Fruit fly (Drosophila melanogaster) whole organism, embryonic: Measurements from ENCODE around the gene frj.

Source experiments
- Awh ChIP-seq: fragments of 200-800 bp; sonication (Bioruptor generic); IDR thresholded peaks from 2 replicates; pipeline ENCODE4, ENCODE4 v1.3.6; 2022; ENCODE audit warnings: missing biosample characterization, missing genetic modification characterization
- CG1024 ChIP-seq: fragments of 200-800 bp; sonication (Bioruptor generic); IDR thresholded peaks from 2 replicates; pipeline ENCODE4 v1.3.6; 2022; ENCODE audit warnings: missing biosample characterization, missing genetic modification characterization
- CG10321 ChIP-seq: fragments of 200-800 bp; sonication (Bioruptor generic); IDR thresholded peaks from 2 replicates; pipeline ENCODE4 v1.3.6; 2022; ENCODE audit warnings: missing biosample characterization, missing genetic modification characterization
- CG11723 ChIP-seq: fragments of 200-800 bp; sonication (Bioruptor generic); optimal IDR thresholded peaks from 2 replicates; lab custom pipeline; 2017; ENCODE audit warnings: missing biosample characterization, mild to moderate bottlenecking, missing genetic modification characterization
- CG12236 ChIP-seq: fragments of 200-800 bp; sonication (Bioruptor generic); optimal IDR thresholded peaks from 2 replicates; lab custom pipeline; 2016; ENCODE audit warnings: missing biosample characterization, missing genetic modification characterization
- CG13424 ChIP-seq: fragments of 200-800 bp; sonication (Bioruptor generic); optimal IDR thresholded peaks from 2 replicates; lab custom pipeline; 2019; ENCODE audit warnings: missing biosample characterization, mild to moderate bottlenecking, missing genetic modification characterization, moderate library complexity
- CG14050 ChIP-seq: fragments of 200-800 bp; sonication (Bioruptor generic); IDR thresholded peaks from 3 replicates; pipeline ENCODE4 v1.3.6; 2022; ENCODE audit warnings: missing biosample characterization, missing genetic modification characterization
- CG17186 ChIP-seq: fragments of 200-800 bp; sonication (Bioruptor generic); optimal IDR thresholded peaks from 3 replicates; lab custom pipeline; 2017; ENCODE audit warnings: missing biosample characterization, missing genetic modification reagents, missing genetic modification characterization
- CG17912 ChIP-seq: fragments of 200-800 bp; sonication (Bioruptor generic); optimal IDR thresholded peaks from 2 replicates; lab custom pipeline; 2018; ENCODE audit warnings: missing biosample characterization, mild to moderate bottlenecking, missing genetic modification characterization
- CG18764 ChIP-seq: fragments of 200-800 bp; sonication (Bioruptor generic); optimal IDR thresholded peaks from 3 replicates; lab custom pipeline; 2016; ENCODE audit warnings: missing biosample characterization, missing genetic modification characterization
- CG4707 ChIP-seq: fragments of 200-800 bp; sonication (Bioruptor generic); optimal IDR thresholded peaks from 2 replicates; lab custom pipeline; 2018; ENCODE audit warnings: missing biosample characterization, mild to moderate bottlenecking, missing genetic modification characterization, moderate library complexity
- CG6813 ChIP-seq: fragments of 200-800 bp; sonication (Bioruptor generic); optimal IDR thresholded peaks from 2 replicates; lab custom pipeline; 2017; ENCODE audit warnings: missing biosample characterization, missing genetic modification characterization, mild to moderate bottlenecking, moderate library complexity, missing genetic modification reagents
- CG7556 ChIP-seq: fragments of 200-800 bp; sonication (Bioruptor generic); optimal IDR thresholded peaks from 2 replicates; lab custom pipeline; 2017; ENCODE audit warnings: missing biosample characterization, mild to moderate bottlenecking, missing genetic modification characterization
- CG7745 ChIP-seq: fragments of 200-800 bp; sonication (Bioruptor generic); optimal IDR thresholded peaks from 2 replicates; lab custom pipeline; 2018; ENCODE audit warnings: missing biosample characterization, mild to moderate bottlenecking, missing genetic modification characterization, moderate library complexity
- CG8281 ChIP-seq: fragments of 200-800 bp; sonication (Bioruptor generic); optimal IDR thresholded peaks from 2 replicates; lab custom pipeline; 2018; ENCODE audit warnings: missing biosample characterization, mild to moderate bottlenecking, missing genetic modification characterization, moderate library complexity
- Camta ChIP-seq: fragments of 200-800 bp; sonication (Bioruptor generic); optimal IDR thresholded peaks from 2 replicates; lab custom pipeline; 2016; ENCODE audit warnings: missing biosample characterization, missing genetic modification characterization
- Dfd ChIP-seq, 2 experiments: fragments of >200 bp; optimal IDR thresholded peaks; 2 replicates each; lab custom pipeline; 2017; ENCODE audit warnings: missing biosample characterization in 2 of 2, missing genetic modification characterization in 2 of 2
- Doc2 ChIP-seq: fragments of 200-800 bp; sonication (Bioruptor generic); IDR thresholded peaks from 2 replicates; pipeline ENCODE4 v1.3.6; 2022; ENCODE audit warnings: missing biosample characterization, missing genetic modification characterization
- HLHmδ ChIP-seq: fragments of 200-800 bp; sonication (Bioruptor generic); optimal IDR thresholded peaks from 2 replicates; lab custom pipeline; 2018; ENCODE audit warnings: missing biosample characterization, mild to moderate bottlenecking, missing genetic modification characterization, moderate library complexity
- Hr3 ChIP-seq: fragments of 200-800 bp; sonication (Bioruptor generic); optimal IDR thresholded peaks from 3 replicates; lab custom pipeline; 2016; ENCODE audit warnings: missing biosample characterization, missing genetic modification characterization
- MTF-1 ChIP-seq: fragments of 200-800 bp; sonication (Bioruptor generic); optimal IDR thresholded peaks from 2 replicates; lab custom pipeline; 2018; ENCODE audit warnings: missing biosample characterization, mild to moderate bottlenecking, missing genetic modification characterization, borderline replicate concordance
- Max ChIP-seq: fragments of 200-800 bp; sonication (Bioruptor generic); optimal IDR thresholded peaks from 2 replicates; lab custom pipeline; 2016; ENCODE audit warnings: missing biosample characterization, mild to moderate bottlenecking, missing genetic modification characterization
- Myb ChIP-seq: fragments of 200-800 bp; sonication (Bioruptor generic); optimal IDR thresholded peaks from 2 replicates; lab custom pipeline; 2016; ENCODE audit warnings: missing biosample characterization, missing genetic modification characterization
- NC2α ChIP-seq: fragments of 200-800 bp; sonication (Bioruptor generic); optimal IDR thresholded peaks from 2 replicates; lab custom pipeline; 2016; ENCODE audit warnings: missing biosample characterization, missing genetic modification characterization
- Pdp1 ChIP-seq, 2 experiments: fragments of 200-800 bp; sonication (Bioruptor generic); optimal IDR thresholded peaks; 3 replicates each; lab custom pipeline; 2016; ENCODE audit warnings: missing biosample characterization in 2 of 2, missing genetic modification characterization in 2 of 2, mild to moderate bottlenecking in 1 of 2, moderate library complexity in 1 of 2
- Taf1 ChIP-seq: fragments of 200-800 bp; sonication (Bioruptor generic); IDR thresholded peaks from 2 replicates; pipeline ENCODE4 v1.3.6; 2022; ENCODE audit warnings: missing biosample characterization, missing genetic modification characterization
- ab ChIP-seq: fragments of 200-800 bp; sonication (Bioruptor generic); optimal IDR thresholded peaks from 2 replicates; lab custom pipeline; 2016; ENCODE audit warnings: missing biosample characterization, missing genetic modification characterization
- ato ChIP-seq: fragments of 200-800 bp; sonication (Bioruptor generic); IDR thresholded peaks from 2 replicates; pipeline ENCODE4 v1.3.6; 2022; ENCODE audit warnings: missing biosample characterization, missing genetic modification characterization; ENCODE audit not compliant: partially characterized antibody
- bbx ChIP-seq: fragments of 200-800 bp; sonication (Bioruptor generic); IDR thresholded peaks from 2 replicates; pipeline ENCODE4 v1.3.6; 2022; ENCODE audit warnings: missing biosample characterization, missing genetic modification characterization; ENCODE audit not compliant: partially characterized antibody
- br ChIP-seq: fragments of >200 bp; optimal IDR thresholded peaks from 2 replicates; lab custom pipeline; 2017
- chinmo ChIP-seq: fragments of 200-800 bp; sonication (Bioruptor generic); IDR thresholded peaks from 4 replicates; pipeline ENCODE4 v1.3.6; 2022; ENCODE audit warnings: missing biosample characterization, missing genetic modification characterization; ENCODE audit not compliant: partially characterized antibody
- ci ChIP-seq: fragments of 200-800 bp; sonication (Bioruptor generic); IDR thresholded peaks from 3 replicates; pipeline ENCODE4 v1.3.6; 2022; ENCODE audit warnings: missing biosample characterization, missing genetic modification characterization
- corto ChIP-seq: fragments of 200-800 bp; sonication (Bioruptor generic); optimal IDR thresholded peaks from 2 replicates; lab custom pipeline; 2016; ENCODE audit warnings: missing biosample characterization, mild to moderate bottlenecking, missing genetic modification characterization, moderate library complexity
- ewg ChIP-seq: fragments of 200-800 bp; sonication (Bioruptor generic); optimal IDR thresholded peaks from 3 replicates; lab custom pipeline; 2017; ENCODE audit warnings: mild to moderate bottlenecking, missing biosample characterization, missing genetic modification reagents, missing genetic modification characterization
- exex ChIP-seq: fragments of 200-800 bp; sonication (Bioruptor generic); optimal IDR thresholded peaks from 4 replicates; lab custom pipeline; 2018; ENCODE audit warnings: missing biosample characterization, mild to moderate bottlenecking, missing genetic modification characterization, moderate library complexity
- fd3F ChIP-seq: fragments of 200-800 bp; sonication (Bioruptor generic); optimal IDR thresholded peaks from 2 replicates; lab custom pipeline; 2018; ENCODE audit warnings: missing biosample characterization, mild to moderate bottlenecking, missing genetic modification characterization, moderate library complexity
- fru ChIP-seq: fragments of >200 bp; optimal IDR thresholded peaks from 2 replicates; lab custom pipeline; 2017
- gce ChIP-seq: fragments of 200-800 bp; sonication (Bioruptor generic); IDR thresholded peaks from 3 replicates; pipeline ENCODE4 v1.3.6; 2022; ENCODE audit warnings: missing biosample characterization, missing genetic modification characterization
- hbn ChIP-seq: fragments of 200-800 bp; sonication (Bioruptor generic); IDR thresholded peaks from 2 replicates; pipeline ENCODE4 v1.3.6; 2022; ENCODE audit warnings: missing biosample characterization, missing genetic modification characterization; ENCODE audit not compliant: partially characterized antibody
- jing ChIP-seq: fragments of 200-800 bp; sonication (Bioruptor generic); optimal IDR thresholded peaks from 2 replicates; lab custom pipeline; 2018; ENCODE audit warnings: missing biosample characterization, mild to moderate bottlenecking, missing genetic modification characterization
- nau ChIP-seq: fragments of 200-800 bp; sonication (Bioruptor generic); optimal IDR thresholded peaks from 3 replicates; lab custom pipeline; 2017; ENCODE audit warnings: missing biosample characterization, mild to moderate bottlenecking, missing genetic modification characterization, missing genetic modification reagents
- otp ChIP-seq: fragments of 200-800 bp; sonication (Bioruptor generic); IDR thresholded peaks from 3 replicates; pipeline ENCODE4, ENCODE4 v1.3.6; 2022; ENCODE audit warnings: missing biosample characterization, missing genetic modification characterization
- prd ChIP-seq, 3 experiments: fragments of >200 bp in 2 of 3; fragments of 200-800 bp in 1 of 3; sonication (Bioruptor generic) in 1 of 3; optimal IDR thresholded peaks in 2 of 3; IDR thresholded peaks in 1 of 3; 2 replicates in 2 of 3; 3 replicates in 1 of 3; pipeline versions ENCODE4 v1.3.6 to Lab custom; 2017 to 2022; ENCODE audit warnings: missing biosample characterization in 1 of 3, missing genetic modification characterization in 1 of 3
- shn ChIP-seq: fragments of 200-800 bp; sonication (Bioruptor generic); optimal IDR thresholded peaks from 3 replicates; lab custom pipeline; 2016; ENCODE audit warnings: missing biosample characterization, missing genetic modification characterization
- sob ChIP-seq: fragments of 200-800 bp; sonication (Bioruptor generic); IDR thresholded peaks from 2 replicates; pipeline ENCODE4 v1.3.6; 2022; ENCODE audit warnings: missing biosample characterization, missing genetic modification characterization
- ssp ChIP-seq: fragments of 200-800 bp; sonication (Bioruptor generic); IDR thresholded peaks from 2 replicates; pipeline ENCODE4 v1.3.6; 2022; ENCODE audit warnings: missing biosample characterization, missing genetic modification characterization
- unpg ChIP-seq: fragments of 200-800 bp; sonication (Bioruptor generic); optimal IDR thresholded peaks from 3 replicates; lab custom pipeline; 2018; ENCODE audit warnings: missing biosample characterization, mild to moderate bottlenecking, missing genetic modification characterization, moderate library complexity
- zen ChIP-seq: fragments of 200-800 bp; sonication (Bioruptor generic); optimal IDR thresholded peaks from 3 replicates; lab custom pipeline; 2018; ENCODE audit warnings: missing biosample characterization, mild to moderate bottlenecking, missing genetic modification characterization, moderate library complexity
- zf30C ChIP-seq: fragments of 200-800 bp; sonication (Bioruptor generic); optimal IDR thresholded peaks from 3 replicates; lab custom pipeline; 2018; ENCODE audit warnings: missing biosample characterization, mild to moderate bottlenecking, missing genetic modification characterization

The frj gene

DNA sequence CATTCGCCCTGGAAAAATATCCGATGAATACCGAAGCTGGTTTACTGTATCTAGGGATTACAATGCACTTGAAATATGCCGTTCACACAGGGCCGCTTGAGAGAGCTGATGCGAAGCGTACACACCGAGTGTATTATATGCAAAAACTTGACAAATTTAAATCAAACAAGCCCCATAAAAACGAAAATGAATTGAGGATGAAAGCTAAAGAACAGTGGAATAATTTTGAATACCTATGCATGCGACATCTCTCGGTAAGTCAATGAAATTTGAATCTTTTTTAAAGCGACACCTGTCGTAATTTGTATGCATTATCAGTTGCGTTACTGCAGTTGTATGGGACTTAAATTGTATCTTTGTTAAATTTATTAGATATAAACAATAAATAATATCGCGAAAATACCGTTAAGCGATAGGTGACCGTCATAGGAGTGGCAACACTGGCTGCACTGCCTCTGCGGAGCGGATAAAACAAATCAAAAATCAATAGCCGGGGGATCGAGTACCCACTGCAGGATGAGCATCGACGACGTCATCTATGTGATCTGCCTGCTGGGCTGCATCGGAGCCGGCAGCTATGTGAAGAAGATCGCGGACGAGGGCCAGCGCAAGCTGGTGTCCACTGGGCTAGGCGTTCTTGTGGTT lies at the start of gene frj (continued):
- TF ChIP-seq Camta (GFP tag; lab: Kevin White, UChicago): peak; percentile 21
- no peak for TF ChIP-seq Doc2 (GFP tag; lab: Robert Waterston, UW)
- TF ChIP-seq nau: no peak
- no peak for TF ChIP-seq gce
- TF ChIP-seq CG13424 (tag; lab: Kevin White, UChicago): peak; percentile 63
- TF ChIP-seq corto (GFP tag; lab: Kevin White, UChicago): no peak
- TF ChIP-seq CG12236 (GFP tag; lab: Kevin White, UChicago): peak; percentile 31
- TF ChIP-seq prd (optimal IDR thresholded peaks at IDR 0.05; lab: Kevin White, UChicago): no peak
- TF ChIP-seq prd (GFP tag; IDR thresholded peaks at IDR 0.05; lab: Robert Waterston, UW): peak; percentile 81
- TF ChIP-seq CG18764 (GFP tag; lab: Kevin White, UChicago): peak; percentile 53
- peak; percentile 32 for TF ChIP-seq CG7556 (GFP tag; lab: Kevin White, UChicago)
- TF ChIP-seq chinmo (GFP tag; lab: Robert Waterston, UW): 0 out of 4 replicates have a peak, but pooled peaks have one; percentile 59
- no peak for TF ChIP-seq Taf1 (GFP tag; lab: Robert Waterston, UW)
- peak; percentile 78 for TF ChIP-seq Hr3 (GFP tag; lab: Kevin White, UChicago)
- peak; percentile 69 for TF ChIP-seq shn (GFP tag; lab: Kevin White, UChicago)
- peak; percentile 99 for TF ChIP-seq ssp (GFP tag; lab: Robert Waterston, UW)
- TF ChIP-seq fru (lab: Kevin White, UChicago): no peak
- TF ChIP-seq br (lab: Kevin White, UChicago): no peak
- peak; percentile 70 for TF ChIP-seq sob
- TF ChIP-seq NC2α: no peak
- peak; percentile 63 for TF ChIP-seq CG17186 (GFP tag; lab: Kevin White, UChicago)
- TF ChIP-seq HLHmδ (GFP tag; lab: Kevin White, UChicago): no peak
- peak; percentile 73 for TF ChIP-seq zen (tag; lab: Kevin White, UChicago)
- peak; percentile 9 for TF ChIP-seq CG11723
- TF ChIP-seq fd3F: peak; percentile 54
- TF ChIP-seq Dfd (GFP tag; optimal IDR thresholded peaks at IDR 0.05; lab: Kevin White, UChicago): peak in 1 of 2 experiments; percentile 62
- 0 out of 2 replicates have a peak, but pooled peaks have one; percentile 26 for TF ChIP-seq hbn (GFP tag; lab: Robert Waterston, UW)
- peak; percentile 29 for TF ChIP-seq Max
- TF ChIP-seq CG7745: no peak
- TF ChIP-seq CG6813 (GFP tag; lab: Kevin White, UChicago): no peak
- TF ChIP-seq CG17912 (GFP tag; lab: Kevin White, UChicago): peak; percentile 26
- TF ChIP-seq Myb: peak; percentile 69
- TF ChIP-seq Awh (GFP tag; lab: Robert Waterston, UW): no peak
- TF ChIP-seq CG8281: peak; percentile 24
- TF ChIP-seq jing (GFP tag; lab: Kevin White, UChicago): no peak
- peak; percentile 31 for TF ChIP-seq MTF-1 (GFP tag; lab: Kevin White, UChicago)
- TF ChIP-seq zf30C: no peak
- TF ChIP-seq otp (GFP tag; lab: Robert Waterston, UW): peak; percentile 67; the same call in 2 of the 3 replicates
- no peak for TF ChIP-seq CG10321 (GFP tag; lab: Robert Waterston, UW)
- peak; percentile 55 for TF ChIP-seq unpg (GFP tag; lab: Kevin White, UChicago)
- peak; percentile 10 for TF ChIP-seq exex (tag; lab: Kevin White, UChicago)
- TF ChIP-seq ab: peak; percentile 33
- TF ChIP-seq bbx (GFP tag; lab: Robert Waterston, UW): peak; percentile 61
- TF ChIP-seq ci (GFP tag; lab: Robert Waterston, UW): peak; percentile 57
- peak; percentile 56 to 65 for TF ChIP-seq Pdp1 (GFP tag; optimal IDR thresholded peaks at IDR 0.05; lab: Kevin White, UChicago)
- TF ChIP-seq CG1024: peak; percentile 79
- 0 out of 2 replicates have a peak, but pooled peaks have one; percentile 14 for TF ChIP-seq ato (GFP tag; lab: Robert Waterston, UW)
- TF ChIP-seq ewg (GFP tag; lab: Kevin White, UChicago): peak; percentile 52
- TF ChIP-seq CG14050 (GFP tag; lab: Robert Waterston, UW): 0 out of 3 replicates have a peak, but pooled peaks have one; percentile 32
- TF ChIP-seq CG4707 (GFP tag; lab: Kevin White, UChicago): no peak
